Fruit fly (Drosophila melanogaster) whole organism, embryonic: ENCODE measurements around the gene AlkB.
A peak's percentile ranks its signal among the peaks of the same experiment; 100 is the strongest.

Experiments
- ATbp ChIP-seq: fragments of 200-800 bp; sonication (Bioruptor generic); optimal IDR thresholded peaks from 2 replicates; lab custom pipeline; 2017; ENCODE audit warnings: missing biosample characterization, mild to moderate bottlenecking, missing genetic modification characterization, missing genetic modification reagents
- Adf1 ChIP-seq: fragments of 200-800 bp; sonication (Bioruptor generic); IDR thresholded peaks from 2 replicates; pipeline ENCODE4 v1.3.6; 2022; ENCODE audit warnings: missing biosample characterization, missing genetic modification characterization
- Asciz ChIP-seq: fragments of 200-800 bp; sonication (Bioruptor generic); optimal IDR thresholded peaks from 2 replicates; lab custom pipeline; 2017; ENCODE audit warnings: missing biosample characterization, mild to moderate bottlenecking, missing genetic modification characterization, missing genetic modification reagents
- CG1024 ChIP-seq: fragments of 200-800 bp; sonication (Bioruptor generic); IDR thresholded peaks from 2 replicates; pipeline ENCODE4 v1.3.6; 2022; ENCODE audit warnings: missing biosample characterization, missing genetic modification characterization
- CG10431 ChIP-seq: fragments of 200-800 bp; sonication (Bioruptor generic); optimal IDR thresholded peaks from 3 replicates; lab custom pipeline; 2018; ENCODE audit warnings: missing biosample characterization, mild to moderate bottlenecking, missing genetic modification characterization
- CG10543 ChIP-seq: fragments of 200-800 bp; sonication (Bioruptor generic); optimal IDR thresholded peaks from 3 replicates; lab custom pipeline; 2017; ENCODE audit warnings: missing biosample characterization, mild to moderate bottlenecking, missing genetic modification characterization, moderate library complexity
- CG15073 ChIP-seq: fragments of 200-800 bp; sonication (Bioruptor generic); optimal IDR thresholded peaks from 2 replicates; lab custom pipeline; 2016; ENCODE audit warnings: missing biosample characterization, missing genetic modification characterization
- CG15479 ChIP-seq: fragments of 200-800 bp; sonication (Bioruptor generic); optimal IDR thresholded peaks from 3 replicates; lab custom pipeline; 2019; ENCODE audit warnings: missing biosample characterization, mild to moderate bottlenecking, missing genetic modification characterization, moderate library complexity
- CG1603 ChIP-seq: fragments of 200-800 bp; sonication (Bioruptor generic); optimal IDR thresholded peaks from 2 replicates; lab custom pipeline; 2019; ENCODE audit warnings: missing biosample characterization, mild to moderate bottlenecking, missing genetic modification characterization, moderate library complexity
- CG2199 ChIP-seq: fragments of 200-800 bp; sonication (Bioruptor generic); IDR thresholded peaks from 3 replicates; pipeline ENCODE4 v1.3.6; 2022; ENCODE audit warnings: missing biosample characterization, missing genetic modification characterization
- CG30020 ChIP-seq: fragments of 200-800 bp; optimal IDR thresholded peaks from 2 replicates; lab custom pipeline; 2019; ENCODE audit warnings: missing biosample characterization, mild to moderate bottlenecking, missing genetic modification characterization, moderate library complexity
- CG32772 ChIP-seq: fragments of 200-800 bp; sonication (Bioruptor generic); IDR thresholded peaks from 2 replicates; pipeline ENCODE4 v1.3.6; 2022; ENCODE audit warnings: missing biosample characterization, missing genetic modification characterization
- CG3838 ChIP-seq: fragments of 200-800 bp; sonication (Bioruptor generic); optimal IDR thresholded peaks from 3 replicates; lab custom pipeline; 2016; ENCODE audit warnings: missing biosample characterization, missing genetic modification characterization
- CG3995 ChIP-seq: fragments of 200-800 bp; sonication (Bioruptor generic); optimal IDR thresholded peaks from 3 replicates; lab custom pipeline; 2016; ENCODE audit warnings: missing biosample characterization, missing genetic modification characterization
- CG6854 ChIP-seq: fragments of 200-800 bp; sonication (Bioruptor generic); optimal IDR thresholded peaks from 3 replicates; lab custom pipeline; 2017; ENCODE audit warnings: missing biosample characterization, mild to moderate bottlenecking, missing genetic modification characterization
- CG7357 ChIP-seq: fragments of 200-800 bp; sonication (Bioruptor generic); IDR thresholded peaks from 3 replicates; pipeline ENCODE4 v1.3.6; 2022; ENCODE audit warnings: missing biosample characterization, missing genetic modification characterization
- CG7839 ChIP-seq: fragments of 200-800 bp; sonication (Bioruptor generic); optimal IDR thresholded peaks from 3 replicates; lab custom pipeline; 2018; ENCODE audit warnings: missing biosample characterization, mild to moderate bottlenecking, missing genetic modification characterization, moderate library complexity
- Fer1 ChIP-seq: fragments of 200-800 bp; sonication (Bioruptor generic); optimal IDR thresholded peaks from 2 replicates; lab custom pipeline; 2017; ENCODE audit warnings: missing biosample characterization, mild to moderate bottlenecking, missing genetic modification characterization
- MESR4 ChIP-seq: fragments of 200-800 bp; sonication (Bioruptor generic); optimal IDR thresholded peaks from 2 replicates; lab custom pipeline; 2018; ENCODE audit warnings: missing biosample characterization, mild to moderate bottlenecking, missing genetic modification characterization, moderate library complexity
- Optix ChIP-seq: fragments of 200-800 bp; sonication (Bioruptor generic); IDR thresholded peaks from 3 replicates; pipeline ENCODE4 v1.3.6; 2022; ENCODE audit warnings: missing biosample characterization, missing genetic modification characterization
- Poxn ChIP-seq: fragments of 200-800 bp; sonication (Bioruptor generic); IDR thresholded peaks from 2 replicates; pipeline ENCODE4 v1.3.6; 2022; ENCODE audit warnings: missing biosample characterization, missing genetic modification characterization
- Sry-β ChIP-seq: fragments of 200-800 bp; sonication (Bioruptor generic); optimal IDR thresholded peaks from 2 replicates; lab custom pipeline; 2018; ENCODE audit warnings: missing biosample characterization, mild to moderate bottlenecking, missing genetic modification characterization, moderate library complexity
- YL-1 ChIP-seq: fragments of 200-800 bp; sonication (Bioruptor generic); optimal IDR thresholded peaks from 3 replicates; lab custom pipeline; 2017; ENCODE audit warnings: missing biosample characterization, mild to moderate bottlenecking, missing genetic modification characterization
- aop ChIP-seq: fragments of 200-800 bp; sonication (Bioruptor generic); IDR thresholded peaks from 2 replicates; pipeline ENCODE4 v1.3.6; 2022; ENCODE audit warnings: missing biosample characterization, missing genetic modification characterization
- bsh ChIP-seq, 2 experiments: fragments of 200-800 bp; sonication (Bioruptor generic); optimal IDR thresholded peaks; 2 replicates each; lab custom pipeline; 2017 to 2018; ENCODE audit warnings: mild to moderate bottlenecking in 2 of 2, missing biosample characterization in 2 of 2, missing genetic modification characterization in 2 of 2, moderate library complexity in 1 of 2
- dan ChIP-seq: fragments of 200-800 bp; sonication (Bioruptor generic); IDR thresholded peaks from 2 replicates; pipeline ENCODE4 v1.3.6; 2022; ENCODE audit warnings: missing biosample characterization, missing genetic modification characterization
- ftz-f1 ChIP-seq: fragments of 200-800 bp; sonication (Bioruptor generic); optimal IDR thresholded peaks from 2 replicates; lab custom pipeline; 2016; ENCODE audit warnings: missing biosample characterization, missing genetic modification characterization
- gfzf ChIP-seq: fragments of 200-800 bp; sonication (Bioruptor generic); optimal IDR thresholded peaks from 2 replicates; lab custom pipeline; 2016; ENCODE audit warnings: missing biosample characterization, mild to moderate bottlenecking, missing genetic modification characterization, moderate library complexity
- insv ChIP-seq, 2 experiments: fragments of 200-800 bp; sonication (Bioruptor generic); optimal IDR thresholded peaks; 3 replicates each; lab custom pipeline; 2016 to 2018; ENCODE audit warnings: missing biosample characterization in 2 of 2, missing genetic modification characterization in 2 of 2
- lola ChIP-seq, 3 experiments: fragments of >200 bp in 2 of 3; fragments of 200-800 bp in 1 of 3; sonication (Bioruptor generic) in 1 of 3; optimal IDR thresholded peaks; 2 replicates each; lab custom pipeline; 2017 to 2019; ENCODE audit warnings: missing biosample characterization in 3 of 3, missing genetic modification characterization in 3 of 3, mild to moderate bottlenecking in 1 of 3, moderate library complexity in 1 of 3
- nom ChIP-seq: fragments of 200-800 bp; sonication (Bioruptor generic); optimal IDR thresholded peaks from 2 replicates; lab custom pipeline; 2017; ENCODE audit warnings: missing biosample characterization, missing genetic modification characterization, mild to moderate bottlenecking, moderate library complexity, missing genetic modification reagents
- phol ChIP-seq: fragments of 200-800 bp; sonication (Bioruptor generic); optimal IDR thresholded peaks from 3 replicates; lab custom pipeline; 2018; ENCODE audit warnings: missing biosample characterization, mild to moderate bottlenecking, missing genetic modification characterization, moderate library complexity
- pita ChIP-seq: fragments of 200-800 bp; sonication (Bioruptor generic); optimal IDR thresholded peaks from 2 replicates; lab custom pipeline; 2017; ENCODE audit warnings: missing biosample characterization, mild to moderate bottlenecking, missing genetic modification characterization
- ro ChIP-seq: fragments of 200-800 bp; sonication (Bioruptor generic); IDR thresholded peaks from 2 replicates; pipeline ENCODE4 v1.3.6; 2022; ENCODE audit warnings: missing biosample characterization, missing genetic modification characterization
- sens ChIP-seq: fragments of 200-800 bp; sonication (Bioruptor generic); peaks from one replicate; lab custom pipeline; 2016; ENCODE audit warnings: missing biosample characterization, missing genetic modification characterization
- so ChIP-seq: fragments of 200-800 bp; sonication (Bioruptor generic); IDR thresholded peaks from 3 replicates; pipeline ENCODE4 v1.3.6; 2022; ENCODE audit warnings: missing biosample characterization, missing genetic modification characterization
- tap ChIP-seq: fragments of 200-800 bp; optimal IDR thresholded peaks from 3 replicates; lab custom pipeline; 2019; ENCODE audit warnings: missing biosample characterization, mild to moderate bottlenecking, missing genetic modification characterization, moderate library complexity
- tgo ChIP-seq: fragments of 200-800 bp; sonication (Bioruptor generic); IDR thresholded peaks from 3 replicates; pipeline ENCODE4 v1.3.6; 2022; ENCODE audit warnings: missing biosample characterization, missing genetic modification characterization
- tna ChIP-seq: fragments of 200-800 bp; sonication (Bioruptor generic); IDR thresholded peaks from 2 replicates; pipeline ENCODE4 v1.3.6; 2022; ENCODE audit warnings: missing biosample characterization, missing genetic modification characterization; ENCODE audit not compliant: partially characterized antibody
- zen ChIP-seq: fragments of 200-800 bp; sonication (Bioruptor generic); optimal IDR thresholded peaks from 3 replicates; lab custom pipeline; 2018; ENCODE audit warnings: missing biosample characterization, mild to moderate bottlenecking, missing genetic modification characterization, moderate library complexity

Gene AlkB

dm6 chrX:15886411-15887246 lies 27.3 kb upstream of the AlkB start (continued):
- TF ChIP-seq CG15479 (GFP tag; lab: Kevin White, UChicago) (peak; percentile 77), CG2199 (GFP tag; lab: Robert Waterston, UW) (0 out of 3 replicates have a peak, but pooled peaks have one; percentile 62), CG30020 (tag; lab: Kevin White, UChicago) (no peak), zen (no peak), aop (GFP tag; lab: Robert Waterston, UW) (no peak), tgo (GFP tag; lab: Robert Waterston, UW) (no peak), phol (tag; lab: Kevin White, UChicago) (no peak), MESR4 (GFP tag; lab: Kevin White, UChicago) (peak; percentile 81), Sry-β (GFP tag; lab: Kevin White, UChicago) (no peak), so (GFP tag; lab: Robert Waterston, UW) (peak; percentile 10; the same call in 1 of the 3 replicates), insv (GFP tag; optimal IDR thresholded peaks at IDR 0.05; lab: Kevin White, UChicago) (peak in 1 of 2 experiments; percentile 43), CG32772 (no peak; the same call in 1 of the 2 replicates), Asciz (no peak), CG10543 (peak; percentile 57), CG1603 (tag; lab: Kevin White, UChicago) (no peak), Optix (GFP tag; lab: Robert Waterston, UW) (no peak), Fer1 (GFP tag; lab: Kevin White, UChicago) (peak; percentile 36), nom (GFP tag; lab: Kevin White, UChicago) (peak; percentile 98), ftz-f1 (no peak), CG6854 (peak; percentile 7), CG10431 (GFP tag; lab: Kevin White, UChicago) (peak; percentile 23), CG7839 (tag; lab: Kevin White, UChicago) (no peak), bsh (GFP tag; optimal IDR thresholded peaks at IDR 0.05; lab: Kevin White, UChicago) (peak in 1 of 2 experiments; percentile 95), YL-1 (GFP tag; lab: Kevin White, UChicago) (peak; percentile 84), ATbp (GFP tag; lab: Kevin White, UChicago) (peak; percentile 68), Adf1 (peak; percentile 16; the same call in 1 of the 2 replicates), tna (GFP tag; lab: Robert Waterston, UW) (no peak), lola (GFP tag; optimal IDR thresholded peaks at IDR 0.05; lab: Kevin White, UChicago) (no peak), pita (peak; percentile 79), CG7357 (GFP tag; lab: Robert Waterston, UW) (no peak), tap (tag; lab: Kevin White, UChicago) (no peak), CG1024 (GFP tag; lab: Robert Waterston, UW) (no peak), CG3838 (GFP tag; lab: Kevin White, UChicago) (no peak), CG3995 (no peak), Poxn (GFP tag; lab: Robert Waterston, UW) (no peak), ro (no peak), gfzf (GFP tag; lab: Kevin White, UChicago) (peak; percentile 6), CG15073 (GFP tag; lab: Kevin White, UChicago) (no peak), sens (peak; percentile 46), dan (no peak)
